Worm (Caenorhabditis elegans) whole organism, mixed stage, embryonic: ENCODE measurements around the gene srx-33.

Experiments used
- blmp-1 ChIP-seq: fragments of 150-350 bp; optimal IDR thresholded peaks from 2 replicates; lab custom pipeline; 2014; ENCODE audit warnings: missing biosample characterization, missing genetic modification characterization
- mab-5 ChIP-seq: fragments of 150-350 bp; optimal IDR thresholded peaks from 2 replicates; lab custom pipeline; 2014; ENCODE audit warnings: missing biosample characterization, missing genetic modification characterization
- nhr-12 ChIP-seq: fragments of 150-350 bp; optimal IDR thresholded peaks from 2 replicates; lab custom pipeline; 2014; ENCODE audit warnings: missing biosample characterization, missing genetic modification characterization
- nhr-2 ChIP-seq: fragments of 150-350 bp; optimal IDR thresholded peaks from 2 replicates; lab custom pipeline; 2014; ENCODE audit warnings: missing biosample characterization, missing genetic modification characterization
- nhr-237 ChIP-seq: fragments of 150-350 bp; optimal IDR thresholded peaks from 2 replicates; lab custom pipeline; 2014; ENCODE audit warnings: missing biosample characterization, missing genetic modification characterization
- sem-2 ChIP-seq: fragments of 200-800 bp; sonication (Bioruptor generic); optimal IDR thresholded peaks from 2 replicates; lab custom pipeline; 2018; ENCODE audit warnings: mild to moderate bottlenecking, missing genetic modification characterization, missing compliant biosample characterization
- snpc-4 ChIP-seq: fragments of 150-350 bp; optimal IDR thresholded peaks from 2 replicates; lab custom pipeline; 2014; ENCODE audit warnings: missing biosample characterization, missing genetic modification characterization
- sptf-1 ChIP-seq: sonication (generic microtip); optimal IDR thresholded peaks from 2 replicates; lab custom pipeline; 2017; ENCODE audit warnings: mild to moderate bottlenecking, missing genetic modification characterization, moderate library complexity, missing compliant biosample characterization
- unc-62 ChIP-seq: fragments of 150-350 bp; optimal IDR thresholded peaks from 2 replicates; lab custom pipeline; 2014; ENCODE audit warnings: missing biosample characterization, missing genetic modification reagents, missing genetic modification characterization
- ztf-11 ChIP-seq: fragments of 150-350 bp; optimal IDR thresholded peaks from 2 replicates; lab custom pipeline; 2014; ENCODE audit warnings: missing biosample characterization, missing genetic modification characterization

DNA sequence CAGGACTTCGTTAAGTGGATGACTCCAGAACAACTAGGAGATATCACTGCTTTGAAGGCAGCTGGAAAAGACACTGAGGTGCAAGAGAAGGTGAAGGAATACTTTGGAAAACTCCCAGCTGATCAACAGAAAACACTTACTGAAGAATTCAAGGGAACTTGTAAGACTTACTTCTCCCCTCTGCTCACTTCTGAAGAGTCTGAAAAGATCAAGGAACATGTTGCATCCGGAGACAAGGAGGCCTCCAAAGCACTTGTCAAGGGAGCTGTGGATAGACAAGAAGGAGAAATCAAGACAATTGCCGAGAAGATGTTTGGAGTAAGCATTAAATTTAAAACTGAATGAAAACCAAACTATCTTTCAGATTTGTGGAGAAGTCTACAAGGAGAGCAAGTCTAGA lies 39.3 kb downstream of the srx-33 start:
- TF ChIP-seq unc-62 (GFP tag; lab: Kevin White, UChicago), result no peak
- TF ChIP-seq sptf-1 (tag; lab: Kevin White, UChicago), result no peak
- TF ChIP-seq mab-5 (tag; lab: Kevin White, UChicago), result no peak
- TF ChIP-seq nhr-237 (tag; lab: Kevin White, UChicago), result no peak
- TF ChIP-seq blmp-1 (tag; lab: Kevin White, UChicago), result no peak
- TF ChIP-seq sem-2 (GFP tag; lab: Kevin White, UChicago), result no peak
- no peak for TF ChIP-seq snpc-4 (tag; lab: Kevin White, UChicago)
- TF ChIP-seq nhr-12 (tag; lab: Kevin White, UChicago), result no peak
- TF ChIP-seq nhr-2 (tag; lab: Kevin White, UChicago), result no peak
- no peak for TF ChIP-seq ztf-11 (tag; lab: Kevin White, UChicago)
